Fruit fly (Drosophila melanogaster) whole organism, embryonic: ENCODE measurements around the gene mRpS35.
A peak's percentile ranks its signal among the peaks of the same experiment; 100 is the strongest.

Experiments
- Abd-B ChIP-seq: fragments of 200-800 bp; sonication (Bioruptor generic); optimal IDR thresholded peaks from 2 replicates; lab custom pipeline; 2018; ENCODE audit warnings: missing biosample characterization, mild to moderate bottlenecking, missing genetic modification characterization, moderate library complexity
- BtbVII ChIP-seq: fragments of 200-800 bp; sonication (Bioruptor generic); optimal IDR thresholded peaks from 3 replicates; lab custom pipeline; 2017; ENCODE audit warnings: missing biosample characterization, mild to moderate bottlenecking, missing genetic modification characterization
- Bteb2 ChIP-seq: fragments of 200-800 bp; sonication (Bioruptor generic); optimal IDR thresholded peaks from 2 replicates; lab custom pipeline; 2016; ENCODE audit warnings: missing biosample characterization, missing genetic modification characterization
- CG11504 ChIP-seq: fragments of 200-800 bp; sonication (Bioruptor generic); optimal IDR thresholded peaks from 3 replicates; lab custom pipeline; 2019; ENCODE audit warnings: missing biosample characterization, mild to moderate bottlenecking, missing genetic modification characterization, moderate library complexity
- CG14441 ChIP-seq: fragments of 200-800 bp; sonication (Bioruptor generic); IDR thresholded peaks from 2 replicates; pipeline ENCODE4 v1.3.6; 2022; ENCODE audit warnings: missing biosample characterization, missing genetic modification characterization
- CG16813 ChIP-seq: fragments of 200-800 bp; sonication (Bioruptor generic); IDR thresholded peaks from 3 replicates; pipeline ENCODE4 v1.3.6; 2022; ENCODE audit warnings: missing biosample characterization, missing genetic modification characterization; ENCODE audit not compliant: partially characterized antibody
- CG16863 ChIP-seq: fragments of 200-800 bp; sonication (Bioruptor generic); optimal IDR thresholded peaks from 3 replicates; lab custom pipeline; 2016; ENCODE audit warnings: missing biosample characterization, missing genetic modification characterization
- CG17328 ChIP-seq: fragments of 200-800 bp; sonication (Bioruptor generic); IDR thresholded peaks from 2 replicates; pipeline ENCODE4 v1.3.6; 2022; ENCODE audit warnings: missing biosample characterization, missing genetic modification characterization
- CG17361 ChIP-seq: fragments of 200-800 bp; sonication (Bioruptor generic); IDR thresholded peaks from 3 replicates; pipeline ENCODE4 v1.3.6; 2022; ENCODE audit warnings: missing biosample characterization, missing genetic modification characterization
- CG17612 ChIP-seq: fragments of 200-800 bp; sonication (Bioruptor generic); IDR thresholded peaks from 2 replicates; pipeline ENCODE4 v1.3.6; 2022; ENCODE audit warnings: missing biosample characterization, missing genetic modification characterization
- CG17802 ChIP-seq: fragments of 200-800 bp; sonication (Bioruptor generic); optimal IDR thresholded peaks from 2 replicates; lab custom pipeline; 2018; ENCODE audit warnings: missing biosample characterization, mild to moderate bottlenecking, missing genetic modification characterization, moderate library complexity
- CG3726 ChIP-seq: fragments of 200-800 bp; sonication (Bioruptor generic); IDR thresholded peaks from 3 replicates; pipeline ENCODE4, ENCODE4 v1.3.6; 2022; ENCODE audit warnings: missing biosample characterization, missing genetic modification characterization
- CG6272 ChIP-seq: fragments of 200-800 bp; sonication (Bioruptor generic); IDR thresholded peaks from 2 replicates; pipeline ENCODE4 v1.3.6; 2022; ENCODE audit warnings: missing biosample characterization, missing genetic modification characterization
- CG6683 ChIP-seq: fragments of 200-800 bp; sonication (Bioruptor generic); optimal IDR thresholded peaks from 2 replicates; lab custom pipeline; 2017; ENCODE audit warnings: missing biosample characterization, mild to moderate bottlenecking, missing genetic modification characterization, missing genetic modification reagents
- CG7556 ChIP-seq: fragments of 200-800 bp; sonication (Bioruptor generic); optimal IDR thresholded peaks from 2 replicates; lab custom pipeline; 2017; ENCODE audit warnings: missing biosample characterization, mild to moderate bottlenecking, missing genetic modification characterization
- CG8290 ChIP-seq, 3 experiments: fragments of 200-800 bp; sonication (Bioruptor generic); optimal IDR thresholded peaks; 2 replicates each; lab custom pipeline; 2016 to 2019; ENCODE audit warnings: missing biosample characterization in 3 of 3, missing genetic modification characterization in 3 of 3, mild to moderate bottlenecking in 2 of 3, moderate library complexity in 1 of 3
- CG8924 ChIP-seq: fragments of 200-800 bp; optimal IDR thresholded peaks from 3 replicates; lab custom pipeline; 2019; ENCODE audit warnings: missing biosample characterization, mild to moderate bottlenecking, missing genetic modification characterization, moderate library complexity
- D ChIP-seq, 2 experiments: fragments of 200-800 bp in 1 of 2; fragments of >200 bp in 1 of 2; sonication (Bioruptor generic) in 1 of 2; optimal IDR thresholded peaks; 2 replicates in 1 of 2; 3 replicates in 1 of 2; lab custom pipeline; 2017; ENCODE audit warnings: mild to moderate bottlenecking in 1 of 2, missing biosample characterization in 1 of 2, missing genetic modification characterization in 1 of 2, missing genetic modification reagents in 1 of 2
- Dek ChIP-seq: fragments of 200-800 bp; sonication (Bioruptor generic); optimal IDR thresholded peaks from 3 replicates; lab custom pipeline; 2019; ENCODE audit warnings: missing biosample characterization, mild to moderate bottlenecking, missing genetic modification characterization, moderate library complexity
- ERR ChIP-seq: fragments of 200-800 bp; sonication (Bioruptor generic); optimal IDR thresholded peaks from 2 replicates; lab custom pipeline; 2016; ENCODE audit warnings: missing biosample characterization, missing genetic modification characterization
- Eip74EF ChIP-seq, 2 experiments: fragments of 200-800 bp in 1 of 2; fragments of >200 bp in 1 of 2; sonication (Bioruptor generic) in 1 of 2; optimal IDR thresholded peaks; 2 replicates each; lab custom pipeline; 2017 to 2019; ENCODE audit warnings: missing biosample characterization in 2 of 2, missing genetic modification characterization in 2 of 2, mild to moderate bottlenecking in 1 of 2, moderate library complexity in 1 of 2
- Elba2 ChIP-seq: fragments of 200-800 bp; sonication (Bioruptor generic); optimal IDR thresholded peaks from 3 replicates; lab custom pipeline; 2016; ENCODE audit warnings: missing biosample characterization, missing genetic modification characterization
- Fer3 ChIP-seq: fragments of 200-800 bp; sonication (Bioruptor generic); optimal IDR thresholded peaks from 2 replicates; lab custom pipeline; 2018; ENCODE audit warnings: missing biosample characterization, mild to moderate bottlenecking, missing genetic modification characterization, moderate library complexity
- HHEX ChIP-seq: fragments of 200-800 bp; sonication (Bioruptor generic); optimal IDR thresholded peaks from 3 replicates; lab custom pipeline; 2017; ENCODE audit warnings: missing biosample characterization, mild to moderate bottlenecking, missing genetic modification characterization, missing genetic modification reagents
- HLHmδ ChIP-seq: fragments of 200-800 bp; sonication (Bioruptor generic); optimal IDR thresholded peaks from 2 replicates; lab custom pipeline; 2018; ENCODE audit warnings: missing biosample characterization, mild to moderate bottlenecking, missing genetic modification characterization, moderate library complexity
- Hmr ChIP-seq: fragments of 200-800 bp; sonication (Bioruptor generic); optimal IDR thresholded peaks from 3 replicates; lab custom pipeline; 2017; ENCODE audit warnings: mild to moderate bottlenecking, missing biosample characterization, missing genetic modification reagents, missing genetic modification characterization
- Hr39 ChIP-seq: fragments of >200 bp; optimal IDR thresholded peaks from 2 replicates; lab custom pipeline; 2017
- Kr ChIP-seq: fragments of 200-800 bp; sonication (Bioruptor generic); optimal IDR thresholded peaks from 2 replicates; lab custom pipeline; 2017; ENCODE audit warnings: missing biosample characterization, mild to moderate bottlenecking, missing genetic modification characterization
- Lpt ChIP-seq: fragments of >200 bp; optimal IDR thresholded peaks from 2 replicates; lab custom pipeline; 2018; ENCODE audit warnings: missing biosample characterization, missing genetic modification characterization
- MTF-1 ChIP-seq: fragments of 200-800 bp; sonication (Bioruptor generic); optimal IDR thresholded peaks from 2 replicates; lab custom pipeline; 2018; ENCODE audit warnings: missing biosample characterization, mild to moderate bottlenecking, missing genetic modification characterization, borderline replicate concordance
- Med ChIP-seq: fragments of 200-800 bp; sonication (Bioruptor generic); peaks from one replicate; lab custom pipeline; 2016; ENCODE audit warnings: missing biosample characterization, missing genetic modification characterization, mild to moderate bottlenecking, inconsistent platforms, moderate library complexity
- Optix ChIP-seq: fragments of 200-800 bp; sonication (Bioruptor generic); IDR thresholded peaks from 3 replicates; pipeline ENCODE4 v1.3.6; 2022; ENCODE audit warnings: missing biosample characterization, missing genetic modification characterization
- Stat92E ChIP-seq, 3 experiments: fragments of >200 bp in 2 of 3; fragments of 200-800 bp in 1 of 3; sonication (Bioruptor generic) in 1 of 3; optimal IDR thresholded peaks; 2 replicates each; lab custom pipeline; 2017 to 2019; ENCODE audit warnings: missing biosample characterization in 3 of 3, missing genetic modification characterization in 3 of 3, mild to moderate bottlenecking in 1 of 3, moderate library complexity in 1 of 3
- Xrp1 ChIP-seq: fragments of 200-800 bp; sonication (Bioruptor generic); IDR thresholded peaks from 2 replicates; pipeline ENCODE4 v1.3.6; 2022; ENCODE audit warnings: missing biosample characterization, missing genetic modification characterization
- btn ChIP-seq: fragments of 200-800 bp; sonication (Bioruptor generic); optimal IDR thresholded peaks from 2 replicates; lab custom pipeline; 2016; ENCODE audit warnings: missing biosample characterization, missing genetic modification characterization
- crol ChIP-seq: fragments of 200-800 bp; sonication (Bioruptor generic); IDR thresholded peaks from 2 replicates; pipeline ENCODE4 v1.3.6; 2022; ENCODE audit warnings: missing biosample characterization, missing genetic modification characterization
- danr ChIP-seq: fragments of 200-800 bp; sonication (Bioruptor generic); IDR thresholded peaks from 2 replicates; pipeline ENCODE4 v1.3.6; 2022; ENCODE audit warnings: missing biosample characterization, missing genetic modification characterization
- ftz-f1 ChIP-seq: fragments of 200-800 bp; sonication (Bioruptor generic); optimal IDR thresholded peaks from 2 replicates; lab custom pipeline; 2016; ENCODE audit warnings: missing biosample characterization, missing genetic modification characterization
- gt ChIP-seq: fragments of 200-800 bp; sonication (Bioruptor generic); IDR thresholded peaks from 2 replicates; pipeline ENCODE4 v1.3.6; 2022; ENCODE audit warnings: missing biosample characterization, missing genetic modification characterization
- maf-S ChIP-seq: fragments of 200-800 bp; sonication (Bioruptor generic); optimal IDR thresholded peaks from 2 replicates; lab custom pipeline; 2016; ENCODE audit warnings: missing biosample characterization, missing genetic modification characterization
- nmo ChIP-seq: fragments of 200-800 bp; sonication (Bioruptor generic); optimal IDR thresholded peaks from 2 replicates; lab custom pipeline; 2018; ENCODE audit warnings: missing biosample characterization, mild to moderate bottlenecking, missing genetic modification characterization, moderate library complexity
- oc ChIP-seq: fragments of 200-800 bp; sonication (Bioruptor generic); optimal IDR thresholded peaks from 2 replicates; lab custom pipeline; 2018; ENCODE audit warnings: missing biosample characterization, mild to moderate bottlenecking, missing genetic modification characterization, moderate library complexity
- org-1 ChIP-seq: fragments of 200-800 bp; sonication (Bioruptor generic); optimal IDR thresholded peaks from 2 replicates; lab custom pipeline; 2017; ENCODE audit warnings: missing biosample characterization, missing genetic modification characterization
- p53 ChIP-seq: fragments of 200-800 bp; sonication (Bioruptor generic); optimal IDR thresholded peaks from 2 replicates; lab custom pipeline; 2016; ENCODE audit warnings: missing biosample characterization, missing genetic modification characterization
- repo ChIP-seq: fragments of 200-800 bp; sonication (Bioruptor generic); optimal IDR thresholded peaks from 2 replicates; lab custom pipeline; 2016; ENCODE audit warnings: missing biosample characterization, missing genetic modification characterization
- ro ChIP-seq: fragments of 200-800 bp; sonication (Bioruptor generic); IDR thresholded peaks from 2 replicates; pipeline ENCODE4 v1.3.6; 2022; ENCODE audit warnings: missing biosample characterization, missing genetic modification characterization
- sima ChIP-seq: fragments of 200-800 bp; sonication (Bioruptor generic); optimal IDR thresholded peaks from 2 replicates; lab custom pipeline; 2016; ENCODE audit warnings: missing biosample characterization, missing genetic modification characterization
- sr ChIP-seq: fragments of 200-800 bp; sonication (Bioruptor generic); IDR thresholded peaks from 3 replicates; pipeline ENCODE4 v1.3.6; 2022; ENCODE audit warnings: missing biosample characterization, missing genetic modification characterization
- vfl ChIP-seq: fragments of 200-800 bp; sonication (Bioruptor generic); optimal IDR thresholded peaks from 2 replicates; lab custom pipeline; 2016; ENCODE audit warnings: missing biosample characterization, missing genetic modification characterization
- z ChIP-seq: fragments of 200-800 bp; sonication (Bioruptor generic); IDR thresholded peaks from 3 replicates; pipeline ENCODE4 v1.3.6; 2022; ENCODE audit warnings: missing biosample characterization, missing genetic modification characterization

mRpS35 gene

DNA sequence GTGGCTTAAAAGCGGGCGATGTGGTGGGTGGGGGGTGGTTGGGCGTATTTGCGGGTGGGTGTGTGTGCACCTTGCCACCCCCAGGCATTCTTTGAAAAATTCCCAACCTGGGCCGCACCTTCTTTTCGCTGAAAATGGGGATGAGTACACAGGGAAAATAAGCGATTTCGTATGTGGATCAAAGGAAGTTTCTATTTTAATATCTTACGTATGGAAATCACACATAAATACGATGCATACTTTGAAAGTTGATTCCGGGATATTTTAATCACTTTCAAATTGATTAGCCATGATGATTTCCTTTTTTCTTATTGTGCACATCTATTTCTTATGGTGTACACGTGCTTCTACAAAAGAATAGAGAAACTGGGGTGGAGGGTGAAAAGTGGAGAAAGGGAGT lies 44.7 kb downstream of the mRpS35 start (continued):
- no peak for TF ChIP-seq Lpt (GFP tag; lab: Kevin White, UChicago)
- TF ChIP-seq z: no peak
- TF ChIP-seq danr: peak; percentile 39; the same call in 1 of the 2 replicates
- peak; percentile 45 for TF ChIP-seq org-1 (GFP tag; lab: Kevin White, UChicago)
- TF ChIP-seq CG17361 (GFP tag; lab: Robert Waterston, UW): peak; percentile 53
- TF ChIP-seq HLHmδ: no peak
- TF ChIP-seq Abd-B: peak; percentile 45
- no peak for TF ChIP-seq sr
- TF ChIP-seq p53: no peak
- TF ChIP-seq BtbVII (GFP tag; lab: Kevin White, UChicago): peak; percentile 58
- no peak for TF ChIP-seq MTF-1 (GFP tag; lab: Kevin White, UChicago)
- no peak for TF ChIP-seq ERR (GFP tag; lab: Kevin White, UChicago)
- TF ChIP-seq CG11504: peak; percentile 77
- no peak for TF ChIP-seq Elba2 (GFP tag; lab: Kevin White, UChicago)
- no peak for TF ChIP-seq Stat92E (GFP tag; optimal IDR thresholded peaks at IDR 0.05; lab: Kevin White, UChicago)
- no peak for TF ChIP-seq D (optimal IDR thresholded peaks at IDR 0.05; lab: Kevin White, UChicago)
- peak; percentile 52 for TF ChIP-seq D (GFP tag; optimal IDR thresholded peaks at IDR 0.05; lab: Kevin White, UChicago)
- TF ChIP-seq CG14441 (GFP tag; lab: Robert Waterston, UW): no peak
- no peak for TF ChIP-seq btn (GFP tag; lab: Kevin White, UChicago)
- no peak for TF ChIP-seq sima
- no peak for TF ChIP-seq vfl (GFP tag; lab: Kevin White, UChicago)
- peak; percentile 37 for TF ChIP-seq oc (tag; lab: Kevin White, UChicago)
- no peak for TF ChIP-seq maf-S (GFP tag; lab: Kevin White, UChicago)
- no peak for TF ChIP-seq CG16863 (GFP tag; lab: Kevin White, UChicago)
- TF ChIP-seq CG6683 (GFP tag; lab: Kevin White, UChicago): peak; percentile 38
- TF ChIP-seq CG8924 (tag; lab: Kevin White, UChicago): peak; percentile 64
- no peak for TF ChIP-seq CG3726 (GFP tag; lab: Robert Waterston, UW)
- TF ChIP-seq HHEX (GFP tag; lab: Kevin White, UChicago): peak; percentile 62
- TF ChIP-seq CG16813 (GFP tag; lab: Robert Waterston, UW): no peak
- peak; percentile 35; the same call in 1 of the 2 replicates for TF ChIP-seq CG17328 (GFP tag; lab: Robert Waterston, UW)
- TF ChIP-seq Hr39: no peak
- TF ChIP-seq Dek (tag; lab: Kevin White, UChicago): peak; percentile 37
- peak; percentile 57 for TF ChIP-seq nmo (GFP tag; lab: Kevin White, UChicago)
- TF ChIP-seq Med (GFP tag; lab: Kevin White, UChicago): peak; percentile 87
- TF ChIP-seq Kr (GFP tag; lab: Kevin White, UChicago): no peak
- no peak for TF ChIP-seq ro (GFP tag; lab: Robert Waterston, UW)
- peak; percentile 69 for TF ChIP-seq Fer3 (tag; lab: Kevin White, UChicago)
- no peak for TF ChIP-seq CG8290 (GFP tag; optimal IDR thresholded peaks at IDR 0.05; lab: Kevin White, UChicago)
- TF ChIP-seq CG8290 (tag; optimal IDR thresholded peaks at IDR 0.05; lab: Kevin White, UChicago): peak in 1 of 2 experiments; percentile 9
- no peak for TF ChIP-seq CG17612 (GFP tag; lab: Robert Waterston, UW)
- TF ChIP-seq CG6272 (GFP tag; lab: Robert Waterston, UW): no peak
- TF ChIP-seq Xrp1 (GFP tag; lab: Robert Waterston, UW): peak; percentile 47; the same call in 1 of the 2 replicates
- peak; percentile 67 for TF ChIP-seq Hmr (GFP tag; lab: Kevin White, UChicago)
- TF ChIP-seq CG7556: peak; percentile 72
- TF ChIP-seq crol: no peak
- no peak for TF ChIP-seq gt (GFP tag; lab: Robert Waterston, UW)
- no peak for TF ChIP-seq ftz-f1 (GFP tag; lab: Kevin White, UChicago)
- no peak for TF ChIP-seq repo (GFP tag; lab: Kevin White, UChicago)
- TF ChIP-seq Eip74EF (GFP tag; optimal IDR thresholded peaks at IDR 0.05; lab: Kevin White, UChicago): peak in 1 of 2 experiments; percentile 31
- no peak for TF ChIP-seq CG17802 (tag; lab: Kevin White, UChicago)
- TF ChIP-seq Bteb2 (GFP tag; lab: Kevin White, UChicago): no peak
- TF ChIP-seq Optix (GFP tag; lab: Robert Waterston, UW): no peak
